Worm (Caenorhabditis elegans) whole organism, young adult: ENCODE results near the gene Y60A3A.23.

ENCODE experiments used
- F49E8.2 ChIP-seq: sonication (generic microtip); optimal IDR thresholded peaks from 3 replicates; lab custom pipeline; 2017; ENCODE audit warnings: missing genetic modification characterization, mild to moderate bottlenecking, missing compliant biosample characterization, antibody characterized with exemption, moderate library complexity; ENCODE audit not compliant: insufficient read depth
- Y53F4B.3 ChIP-seq: fragments of 200-800 bp; sonication (Bioruptor generic); IDR thresholded peaks from 2 replicates; pipeline ENCODE4 v1.3.6; 2022; ENCODE audit warnings: missing genetic modification reagents, missing genetic modification characterization, missing compliant biosample characterization
- ama-1 ChIP-seq, 3 experiments: fragments of 150-350 bp in 1 of 3; sonication (generic microtip) in 2 of 3; optimal IDR thresholded peaks; 2 replicates each; lab custom pipeline; 2014 to 2018; ENCODE audit warnings: missing biosample characterization in 2 of 3, missing genetic modification characterization in 2 of 3, missing genetic modification reagents in 2 of 3
- ceh-27 ChIP-seq: fragments of 200-800 bp; sonication (Bioruptor generic); optimal IDR thresholded peaks from 2 replicates; lab custom pipeline; 2018; ENCODE audit warnings: mild to moderate bottlenecking, missing genetic modification characterization, moderate library complexity, missing compliant biosample characterization
- madf-3 ChIP-seq: fragments of 200-800 bp; sonication (Bioruptor generic); IDR thresholded peaks from 2 replicates; pipeline ENCODE4 v1.3.6; 2022; ENCODE audit warnings: missing genetic modification reagents, missing genetic modification characterization, missing compliant biosample characterization
- nhr-80 ChIP-seq: sonication (generic microtip); optimal IDR thresholded peaks from 2 replicates; lab custom pipeline; 2016; ENCODE audit warnings: missing genetic modification characterization, missing compliant biosample characterization
- pha-4 ChIP-seq: fragments of 150-350 bp; sonication (generic microtip); optimal IDR thresholded peaks from 2 replicates; lab custom pipeline; 2014; ENCODE audit warnings: missing biosample characterization, missing genetic modification reagents, missing genetic modification characterization
- rcor-1 ChIP-seq: fragments of 200-800 bp; sonication (Bioruptor generic); IDR thresholded peaks from 2 replicates; pipeline ENCODE4 v1.3.6; 2022; ENCODE audit warnings: missing genetic modification reagents, missing genetic modification characterization, missing compliant biosample characterization
- snpc-1.3 ChIP-seq: sonication (generic microtip); optimal IDR thresholded peaks from 2 replicates; lab custom pipeline; 2017; ENCODE audit warnings: missing genetic modification characterization, mild to moderate bottlenecking, missing compliant biosample characterization, antibody characterized with exemption, moderate library complexity, missing genotype, missing genetic modification reagents; ENCODE audit not compliant: insufficient read depth
- snpc-4 ChIP-seq, 5 experiments: fragments of 150-350 bp in 1 of 5; sonication (generic microtip) in 4 of 5; optimal IDR thresholded peaks; 2 replicates each; lab custom pipeline; 2014 to 2018; ENCODE audit warnings: missing genetic modification characterization in 5 of 5, missing biosample characterization in 3 of 5, antibody characterized with exemption in 2 of 5, mild to moderate bottlenecking in 2 of 5, missing compliant biosample characterization in 2 of 5, missing genotype in 2 of 5, moderate library complexity in 2 of 5, missing genetic modification reagents in 1 of 5
- unc-130 ChIP-seq: sonication (generic microtip); optimal IDR thresholded peaks from 2 replicates; lab custom pipeline; 2016; ENCODE audit warnings: missing genetic modification reagents, missing genetic modification characterization, missing compliant biosample characterization

DNA sequence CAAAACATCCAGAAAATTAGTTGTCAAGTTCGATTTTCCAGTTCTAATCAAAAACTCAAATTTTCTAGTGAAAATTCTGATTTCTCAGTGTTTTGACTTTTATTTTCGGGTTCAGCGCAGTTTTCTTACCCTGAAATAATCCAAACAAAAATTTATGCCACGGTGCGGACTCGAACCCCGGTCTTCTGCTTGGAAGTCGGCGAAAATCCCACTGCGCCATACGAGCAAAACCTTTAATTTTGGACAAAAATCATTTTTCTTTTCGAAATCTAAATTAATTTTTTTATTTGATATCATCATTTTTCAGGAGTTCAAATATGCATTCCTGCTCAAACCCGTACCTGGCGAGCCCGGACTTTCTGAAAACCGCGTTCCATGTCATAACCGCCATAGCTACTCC is 41.5 kb downstream of the Y60A3A.23 start, which contains the start of gene srh-233:
- TF ChIP-seq nhr-80 (tag; lab: Kevin White, UChicago) = no peak
- no peak for TF ChIP-seq Y53F4B.3 (GFP tag; lab: Robert Waterston, UW)
- no peak for TF ChIP-seq unc-130 (GFP tag; lab: Kevin White, UChicago)
- no peak for TF ChIP-seq F49E8.2 (tag; lab: Kevin White, UChicago)
- TF ChIP-seq ama-1 (optimal IDR thresholded peaks at IDR 0.05; lab: Kevin White, UChicago) = no peak
- TF ChIP-seq ama-1 (GFP tag; optimal IDR thresholded peaks at IDR 0.05; lab: Kevin White, UChicago) = no peak
- TF ChIP-seq snpc-1.3 (tag; lab: Kevin White, UChicago) = no peak
- TF ChIP-seq ceh-27 (GFP tag; lab: Kevin White, UChicago) = no peak
- TF ChIP-seq madf-3 (GFP tag; lab: Robert Waterston, UW) = no peak
- no peak for TF ChIP-seq snpc-4 (GFP tag; optimal IDR thresholded peaks at IDR 0.05; lab: Kevin White, UChicago)
- no peak for TF ChIP-seq snpc-4 (tag; optimal IDR thresholded peaks at IDR 0.05; lab: Kevin White, UChicago)
- TF ChIP-seq rcor-1 (GFP tag; lab: Robert Waterston, UW) = no peak
- TF ChIP-seq pha-4 (tag; lab: Kevin White, UChicago) = no peak
